Worm (Caenorhabditis elegans) whole organism, mixed stage, embryonic: ENCODE data around the gene T02G5.7.

Experiments
- blmp-1 ChIP-seq: fragments of 150-350 bp; optimal IDR thresholded peaks from 2 replicates; lab custom pipeline; 2014; ENCODE audit warnings: missing biosample characterization, missing genetic modification characterization
- nhr-237 ChIP-seq: fragments of 150-350 bp; optimal IDR thresholded peaks from 2 replicates; lab custom pipeline; 2014; ENCODE audit warnings: missing biosample characterization, missing genetic modification characterization
- snpc-4 ChIP-seq: fragments of 150-350 bp; optimal IDR thresholded peaks from 2 replicates; lab custom pipeline; 2014; ENCODE audit warnings: missing biosample characterization, missing genetic modification characterization

DNA sequence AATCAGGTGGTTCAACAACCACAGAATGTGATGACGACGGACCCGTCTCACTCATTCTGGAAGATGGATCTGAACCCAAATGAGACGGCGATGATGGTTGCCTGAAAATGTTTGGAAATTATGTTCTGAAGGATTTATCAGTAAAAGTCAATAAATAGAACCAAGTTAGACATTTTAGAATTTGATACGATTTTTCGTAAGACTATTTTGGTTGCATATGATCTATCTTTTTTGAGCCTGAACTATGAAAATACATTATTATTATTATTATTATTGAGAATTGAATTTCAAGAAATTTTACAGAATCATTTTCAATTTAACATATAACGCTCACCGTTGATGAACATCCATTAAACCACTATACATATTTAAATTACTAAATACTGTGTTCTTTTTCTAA lies 34.5 kb downstream of the T02G5.7 start, which contains the start of gene F10E7.9:
- no peak for TF ChIP-seq blmp-1
- TF ChIP-seq snpc-4 = no peak
- no peak for TF ChIP-seq nhr-237 (tag; lab: Kevin White, UChicago)
